Worm (Caenorhabditis elegans): ENCODE measurements around the gene C17H11.6.

C17H11.6 gene

DNA sequence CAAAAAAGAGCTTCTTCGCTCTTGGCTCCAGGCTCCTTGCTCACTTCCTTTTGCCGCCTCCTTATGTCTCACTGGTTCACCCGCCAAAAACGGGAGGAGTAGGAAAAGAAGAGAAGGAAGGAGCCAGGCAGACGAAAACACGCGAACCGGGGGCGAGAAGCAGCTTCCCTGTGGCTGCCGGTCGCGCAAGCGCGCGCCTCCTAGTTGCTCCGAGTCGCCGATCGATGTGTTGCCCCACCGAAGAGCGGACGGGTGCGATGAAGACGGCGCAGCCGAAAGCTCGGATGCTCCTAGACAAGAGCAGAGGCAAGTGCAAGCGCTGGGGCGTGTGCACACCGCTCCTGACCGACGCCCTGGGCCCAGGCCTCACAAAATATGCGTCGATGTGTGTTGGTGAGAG is 40.0 kb downstream of the C17H11.6 start (continued):
- TF ChIP-seq gei-8 (GFP tag; optimal IDR thresholded peaks at IDR 0.05) = no peak
- TF ChIP-seq aha-1 (tag) = peak; percentile 26
- no peak for TF ChIP-seq lin-39 (tag; optimal IDR thresholded peaks at IDR 0.05)
- TF ChIP-seq T20F7.1 (GFP tag; optimal IDR thresholded peaks at IDR 0.05) = no peak
- no peak for TF ChIP-seq F26F4.8 (GFP tag; conservative IDR thresholded peaks at IDR 0.05)
- no peak for TF ChIP-seq nhr-111 (GFP tag; optimal IDR thresholded peaks at IDR 0.05)
- no peak for TF ChIP-seq ceh-62 (tag; optimal IDR thresholded peaks at IDR 0.05)
- no peak for TF ChIP-seq nhr-77 (tag; optimal IDR thresholded peaks at IDR 0.05)
- no peak for TF ChIP-seq unc-39 (tag; optimal IDR thresholded peaks at IDR 0.05)
- no peak for TF ChIP-seq zfp-3 (GFP tag; conservative IDR thresholded peaks at IDR 0.05)
- no peak for TF ChIP-seq ztf-11 (tag; optimal IDR thresholded peaks at IDR 0.05)
- TF ChIP-seq T26A8.4 (GFP tag; IDR thresholded peaks at IDR 0.05) = peak; percentile 35; the same call in 1 of the 2 replicates
- TF ChIP-seq lin-1 (GFP tag; IDR thresholded peaks at IDR 0.05) = no peak
- no peak for TF ChIP-seq R02D3.7 (tag; optimal IDR thresholded peaks at IDR 0.05)
- TF ChIP-seq lim-7 (GFP tag; IDR thresholded peaks at IDR 0.05) = no peak
- TF ChIP-seq nhr-11 (tag; optimal IDR thresholded peaks at IDR 0.05) = no peak
- no peak for TF ChIP-seq snpc-1.2 (GFP tag; IDR thresholded peaks at IDR 0.05)
- TF ChIP-seq nhr-42 (GFP tag; IDR thresholded peaks at IDR 0.05) = 0 out of 2 replicates have a peak, but pooled peaks have one; percentile 40
- no peak for TF ChIP-seq nhr-237 (tag; optimal IDR thresholded peaks at IDR 0.05)
- no peak for TF ChIP-seq Y48G9A.11 (GFP tag; IDR thresholded peaks at IDR 0.05)
- TF ChIP-seq lin-13 (GFP tag; optimal IDR thresholded peaks at IDR 0.05) = no peak
- TF ChIP-seq tag-97 (GFP tag; IDR thresholded peaks at IDR 0.05) = no peak
- peak; percentile 41 for TF ChIP-seq ceh-28 (tag; optimal IDR thresholded peaks at IDR 0.05)
- peak; percentile 74 for TF ChIP-seq ctbp-1 (GFP tag; IDR thresholded peaks at IDR 0.05)
- TF ChIP-seq mes-2 (tag; optimal IDR thresholded peaks at IDR 0.05; ENCODE audit: poor library complexity, severe bottlenecking) = no peak
- no peak for TF ChIP-seq nhr-48 (tag; optimal IDR thresholded peaks at IDR 0.05)
- no peak for TF ChIP-seq ceh-82 (tag; optimal IDR thresholded peaks at IDR 0.05)
- no peak for TF ChIP-seq aly-2 (tag; optimal IDR thresholded peaks at IDR 0.05)
- TF ChIP-seq pha-4 (GFP tag; IDR thresholded peaks at IDR 0.05) = no peak; the same call in 1 of the 2 replicates
- TF ChIP-seq pha-4 (tag; optimal IDR thresholded peaks at IDR 0.05) = no peak
- peak; percentile 55; the same call in 1 of the 2 replicates for TF ChIP-seq vab-7 (GFP tag; IDR thresholded peaks at IDR 0.05)
- peak; percentile 99 for TF ChIP-seq set-16 (GFP tag; IDR thresholded peaks at IDR 0.05)
- TF ChIP-seq ces-1 (GFP tag; optimal IDR thresholded peaks at IDR 0.05) = no peak
- no peak for TF ChIP-seq dmd-9 (GFP tag; IDR thresholded peaks at IDR 0.05)
- TF ChIP-seq mdt-29 (GFP tag; IDR thresholded peaks at IDR 0.05) = no peak
- no peak for TF ChIP-seq lin-38 (GFP tag; IDR thresholded peaks at IDR 0.05)
- TF ChIP-seq zag-1 (tag; optimal IDR thresholded peaks at IDR 0.05) = no peak
- TF ChIP-seq daf-19 (GFP tag; conservative IDR thresholded peaks at IDR 0.05) = no peak
- peak; percentile 75; the same call in 1 of the 2 replicates for TF ChIP-seq D1046.2 (GFP tag; IDR thresholded peaks at IDR 0.05)
- TF ChIP-seq Y5F2A.4 (GFP tag; optimal IDR thresholded peaks at IDR 0.05) = no peak
- no peak for TF ChIP-seq dmd-8 (GFP tag; IDR thresholded peaks at IDR 0.05)
- TF ChIP-seq unc-130 (GFP tag; optimal IDR thresholded peaks at IDR 0.05) = no peak
- TF ChIP-seq ceh-20 (GFP tag; IDR thresholded peaks at IDR 0.05) = peak; percentile 58; the same call in 1 of the 2 replicates
- TF ChIP-seq zfp-2 (tag; optimal IDR thresholded peaks at IDR 0.05) = no peak
- no peak for TF ChIP-seq unc-62 (GFP tag; optimal IDR thresholded peaks at IDR 0.05 in 1 of 2)
- no peak for TF ChIP-seq unc-62 (tag; optimal IDR thresholded peaks at IDR 0.05)
- no peak for TF ChIP-seq daf-16 (GFP tag; optimal IDR thresholded peaks at IDR 0.05)
- no peak for TF ChIP-seq daf-16 (tag; optimal IDR thresholded peaks at IDR 0.05)
- no peak for TF ChIP-seq spr-3 (GFP tag; optimal IDR thresholded peaks at IDR 0.05)
- no peak for TF ChIP-seq duxl-1 (tag; optimal IDR thresholded peaks at IDR 0.05; ENCODE audit: poor library complexity)
- no peak for TF ChIP-seq sdz-12 (GFP tag; optimal IDR thresholded peaks at IDR 0.05)
- TF ChIP-seq egl-43 (GFP tag; IDR thresholded peaks at IDR 0.05) = peak; percentile 87
- no peak for TF ChIP-seq F49E8.2 (tag; optimal IDR thresholded peaks at IDR 0.05; ENCODE audit: borderline replicate concordance)
